Fruit fly (Drosophila melanogaster) whole organism, adult: ENCODE results near the gene CG4998.

Experiments used
- CG14711 ChIP-seq: fragments of 200-800 bp; sonication (Bioruptor generic); optimal IDR thresholded peaks from 2 replicates; lab custom pipeline; 2018; ENCODE audit warnings: missing biosample characterization, mild to moderate bottlenecking, missing genetic modification characterization, moderate library complexity
- kay ChIP-seq: fragments of 200-800 bp; sonication (Bioruptor generic); peaks from one replicate; lab custom pipeline; 2016; ENCODE audit warnings: missing biosample characterization, missing genetic modification characterization, borderline replicate concordance

DNA sequence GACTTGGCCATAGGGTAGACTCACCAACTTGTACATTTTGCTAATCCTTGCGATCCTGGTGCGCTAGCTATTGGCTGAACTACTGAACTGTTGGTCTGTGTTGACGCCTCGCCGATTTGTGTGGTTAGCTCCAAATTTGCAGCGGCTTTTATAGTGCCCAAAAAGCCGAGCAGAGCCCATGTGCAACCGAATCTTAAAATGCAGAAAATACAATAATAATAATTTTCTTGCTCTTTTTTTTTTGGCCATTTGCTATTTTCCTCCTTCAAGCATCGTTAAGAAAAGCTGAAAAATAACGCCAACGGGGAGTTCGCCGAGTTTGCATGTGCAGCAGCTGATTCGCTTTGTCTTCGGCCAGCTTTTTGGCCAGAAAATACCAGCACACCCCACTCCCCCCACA, 30.4 kb upstream of the CG4998 start, which contains the start of gene CG13042:
- no peak for TF ChIP-seq kay
- TF ChIP-seq CG14711 (tag; lab: Kevin White, UChicago) = no peak
